Fruit fly (Drosophila melanogaster) whole organism, embryonic: Measurements from ENCODE around the gene CG14015.
A peak's percentile ranks its signal among the peaks of the same experiment; 100 is the strongest.

Experiments used
- Atf3 ChIP-seq: fragments of 200-800 bp; sonication (Bioruptor generic); optimal IDR thresholded peaks from 3 replicates; lab custom pipeline; 2016; ENCODE audit warnings: missing biosample characterization, missing genetic modification characterization
- B-H2 ChIP-seq: fragments of 200-800 bp; sonication (Bioruptor generic); optimal IDR thresholded peaks from 2 replicates; lab custom pipeline; 2018; ENCODE audit warnings: missing biosample characterization, mild to moderate bottlenecking, missing genetic modification characterization
- CG11085 ChIP-seq: fragments of 200-800 bp; sonication (Bioruptor generic); IDR thresholded peaks from 2 replicates; pipeline ENCODE4 v1.3.6; 2022; ENCODE audit warnings: missing biosample characterization, missing genetic modification characterization
- CG11560 ChIP-seq: fragments of 200-800 bp; sonication (Bioruptor generic); IDR thresholded peaks from 3 replicates; pipeline ENCODE4 v1.3.6; 2022; ENCODE audit warnings: missing biosample characterization, missing genetic modification characterization
- CG11696 ChIP-seq: fragments of 200-800 bp; sonication (Bioruptor generic); IDR thresholded peaks from 2 replicates; pipeline ENCODE4 v1.3.6; 2022; ENCODE audit warnings: missing biosample characterization, missing genetic modification characterization
- CG11723 ChIP-seq: fragments of 200-800 bp; sonication (Bioruptor generic); optimal IDR thresholded peaks from 2 replicates; lab custom pipeline; 2017; ENCODE audit warnings: missing biosample characterization, mild to moderate bottlenecking, missing genetic modification characterization
- CG13296 ChIP-seq: fragments of 200-800 bp; sonication (Bioruptor generic); optimal IDR thresholded peaks from 3 replicates; lab custom pipeline; 2018; ENCODE audit warnings: missing biosample characterization, mild to moderate bottlenecking, missing genetic modification characterization
- CG14860 ChIP-seq: fragments of 200-800 bp; sonication (Bioruptor generic); IDR thresholded peaks from 3 replicates; pipeline ENCODE4 v1.3.6; 2022; ENCODE audit warnings: missing biosample characterization, missing genetic modification characterization; ENCODE audit not compliant: partially characterized antibody
- CG14965 ChIP-seq: fragments of 200-800 bp; sonication (Bioruptor generic); optimal IDR thresholded peaks from 2 replicates; lab custom pipeline; 2016; ENCODE audit warnings: missing biosample characterization, missing genetic modification characterization, borderline replicate concordance
- CG16815 ChIP-seq: fragments of 200-800 bp; sonication (Bioruptor generic); optimal IDR thresholded peaks from 3 replicates; lab custom pipeline; 2017; ENCODE audit warnings: missing biosample characterization, mild to moderate bottlenecking, missing genetic modification characterization
- CG3838 ChIP-seq: fragments of 200-800 bp; sonication (Bioruptor generic); optimal IDR thresholded peaks from 3 replicates; lab custom pipeline; 2016; ENCODE audit warnings: missing biosample characterization, missing genetic modification characterization
- CG4617 ChIP-seq: fragments of 200-800 bp; sonication (Bioruptor generic); optimal IDR thresholded peaks from 3 replicates; lab custom pipeline; 2016; ENCODE audit warnings: missing biosample characterization, missing genetic modification characterization, borderline replicate concordance
- CG4707 ChIP-seq: fragments of 200-800 bp; sonication (Bioruptor generic); optimal IDR thresholded peaks from 2 replicates; lab custom pipeline; 2018; ENCODE audit warnings: missing biosample characterization, mild to moderate bottlenecking, missing genetic modification characterization, moderate library complexity
- CG4730 ChIP-seq: fragments of 200-800 bp; sonication (Bioruptor generic); IDR thresholded peaks from 2 replicates; pipeline ENCODE4 v1.3.6; 2022; ENCODE audit warnings: missing biosample characterization, missing genetic modification characterization
- CG6813 ChIP-seq: fragments of 200-800 bp; sonication (Bioruptor generic); optimal IDR thresholded peaks from 2 replicates; lab custom pipeline; 2017; ENCODE audit warnings: missing biosample characterization, missing genetic modification characterization, mild to moderate bottlenecking, moderate library complexity, missing genetic modification reagents
- CG7556 ChIP-seq: fragments of 200-800 bp; sonication (Bioruptor generic); optimal IDR thresholded peaks from 2 replicates; lab custom pipeline; 2017; ENCODE audit warnings: missing biosample characterization, mild to moderate bottlenecking, missing genetic modification characterization
- CG7928 ChIP-seq: fragments of 200-800 bp; sonication (Bioruptor generic); optimal IDR thresholded peaks from 2 replicates; lab custom pipeline; 2017; ENCODE audit warnings: missing biosample characterization, mild to moderate bottlenecking, missing genetic modification characterization
- CG8281 ChIP-seq: fragments of 200-800 bp; sonication (Bioruptor generic); optimal IDR thresholded peaks from 2 replicates; lab custom pipeline; 2018; ENCODE audit warnings: missing biosample characterization, mild to moderate bottlenecking, missing genetic modification characterization, moderate library complexity
- CG9727 ChIP-seq: fragments of 200-800 bp; sonication (Bioruptor generic); optimal IDR thresholded peaks from 3 replicates; lab custom pipeline; 2017; ENCODE audit warnings: missing biosample characterization, mild to moderate bottlenecking, missing genetic modification characterization
- Eip74EF ChIP-seq, 2 experiments: fragments of 200-800 bp in 1 of 2; fragments of >200 bp in 1 of 2; sonication (Bioruptor generic) in 1 of 2; optimal IDR thresholded peaks; 2 replicates each; lab custom pipeline; 2017 to 2019; ENCODE audit warnings: missing biosample characterization in 2 of 2, missing genetic modification characterization in 2 of 2, mild to moderate bottlenecking in 1 of 2, moderate library complexity in 1 of 2
- Fer2 ChIP-seq: fragments of 200-800 bp; sonication (Bioruptor generic); optimal IDR thresholded peaks from 2 replicates; lab custom pipeline; 2018; ENCODE audit warnings: missing biosample characterization, mild to moderate bottlenecking, missing genetic modification characterization, moderate library complexity
- H15 ChIP-seq: fragments of 200-800 bp; sonication (Bioruptor generic); IDR thresholded peaks from 3 replicates; pipeline ENCODE4 v1.3.6; 2022; ENCODE audit warnings: missing biosample characterization, missing genetic modification characterization
- HLHmδ ChIP-seq: fragments of 200-800 bp; sonication (Bioruptor generic); optimal IDR thresholded peaks from 2 replicates; lab custom pipeline; 2018; ENCODE audit warnings: missing biosample characterization, mild to moderate bottlenecking, missing genetic modification characterization, moderate library complexity
- Hand ChIP-seq: fragments of 200-800 bp; sonication (Bioruptor generic); optimal IDR thresholded peaks from 2 replicates; lab custom pipeline; 2017; ENCODE audit warnings: mild to moderate bottlenecking, missing biosample characterization, missing genetic modification reagents, missing genetic modification characterization
- Hr3 ChIP-seq: fragments of 200-800 bp; sonication (Bioruptor generic); optimal IDR thresholded peaks from 3 replicates; lab custom pipeline; 2016; ENCODE audit warnings: missing biosample characterization, missing genetic modification characterization
- Hr51 ChIP-seq, 2 experiments: fragments of 200-800 bp; sonication (Bioruptor generic); optimal IDR thresholded peaks; 2 replicates in 1 of 2; 3 replicates in 1 of 2; lab custom pipeline; 2016 to 2018; ENCODE audit warnings: missing biosample characterization in 2 of 2, missing genetic modification characterization in 2 of 2, mild to moderate bottlenecking in 1 of 2, moderate library complexity in 1 of 2
- Hsf ChIP-seq: fragments of 200-800 bp; sonication (Bioruptor generic); optimal IDR thresholded peaks from 3 replicates; lab custom pipeline; 2016; ENCODE audit warnings: missing biosample characterization, missing genetic modification characterization
- Lim3 ChIP-seq: fragments of 200-800 bp; sonication (Bioruptor generic); IDR thresholded peaks from 2 replicates; pipeline ENCODE4 v1.3.6; 2022; ENCODE audit warnings: missing biosample characterization, missing genetic modification characterization
- Lpt ChIP-seq: fragments of >200 bp; optimal IDR thresholded peaks from 2 replicates; lab custom pipeline; 2018; ENCODE audit warnings: missing biosample characterization, missing genetic modification characterization
- MBD-R2 ChIP-seq: fragments of 200-800 bp; sonication (Bioruptor generic); IDR thresholded peaks from 2 replicates; pipeline ENCODE4 v1.3.6; 2022; ENCODE audit warnings: missing biosample characterization, missing genetic modification characterization
- NK7.1 ChIP-seq: fragments of 200-800 bp; sonication (Bioruptor generic); optimal IDR thresholded peaks from 3 replicates; lab custom pipeline; 2016; ENCODE audit warnings: missing biosample characterization, missing genetic modification characterization
- Stat92E ChIP-seq, 3 experiments: fragments of >200 bp in 2 of 3; fragments of 200-800 bp in 1 of 3; sonication (Bioruptor generic) in 1 of 3; optimal IDR thresholded peaks; 2 replicates each; lab custom pipeline; 2017 to 2019; ENCODE audit warnings: missing biosample characterization in 3 of 3, missing genetic modification characterization in 3 of 3, mild to moderate bottlenecking in 1 of 3, moderate library complexity in 1 of 3
- ab ChIP-seq: fragments of 200-800 bp; sonication (Bioruptor generic); optimal IDR thresholded peaks from 2 replicates; lab custom pipeline; 2016; ENCODE audit warnings: missing biosample characterization, missing genetic modification characterization
- aop ChIP-seq: fragments of 200-800 bp; sonication (Bioruptor generic); IDR thresholded peaks from 2 replicates; pipeline ENCODE4 v1.3.6; 2022; ENCODE audit warnings: missing biosample characterization, missing genetic modification characterization
- ash1 ChIP-seq: fragments of 200-800 bp; sonication (Bioruptor generic); optimal IDR thresholded peaks from 2 replicates; lab custom pipeline; 2018; ENCODE audit warnings: missing biosample characterization, mild to moderate bottlenecking, missing genetic modification characterization
- bbx ChIP-seq: fragments of 200-800 bp; sonication (Bioruptor generic); IDR thresholded peaks from 2 replicates; pipeline ENCODE4 v1.3.6; 2022; ENCODE audit warnings: missing biosample characterization, missing genetic modification characterization; ENCODE audit not compliant: partially characterized antibody
- caup ChIP-seq: fragments of 200-800 bp; sonication (Bioruptor generic); optimal IDR thresholded peaks from 3 replicates; lab custom pipeline; 2017; ENCODE audit warnings: missing biosample characterization, mild to moderate bottlenecking, missing genetic modification characterization, moderate library complexity; ENCODE audit not compliant: severe bottlenecking
- chm ChIP-seq: fragments of 200-800 bp; sonication (Bioruptor generic); IDR thresholded peaks from 2 replicates; pipeline ENCODE4 v1.3.6; 2022; ENCODE audit warnings: missing biosample characterization, missing genetic modification characterization
- crol ChIP-seq: fragments of 200-800 bp; sonication (Bioruptor generic); IDR thresholded peaks from 2 replicates; pipeline ENCODE4 v1.3.6; 2022; ENCODE audit warnings: missing biosample characterization, missing genetic modification characterization
- dmrt11E ChIP-seq: fragments of 200-800 bp; sonication (Bioruptor generic); optimal IDR thresholded peaks from 3 replicates; lab custom pipeline; 2018; ENCODE audit warnings: missing biosample characterization, mild to moderate bottlenecking, missing genetic modification characterization, moderate library complexity
- dysf ChIP-seq: fragments of 200-800 bp; sonication (Bioruptor generic); IDR thresholded peaks from 3 replicates; pipeline ENCODE4 v1.3.6; 2022; ENCODE audit warnings: missing biosample characterization, missing genetic modification characterization
- ems ChIP-seq: fragments of 200-800 bp; sonication (Bioruptor generic); optimal IDR thresholded peaks from 3 replicates; lab custom pipeline; 2016; ENCODE audit warnings: missing biosample characterization, missing genetic modification characterization
- hbn ChIP-seq: fragments of 200-800 bp; sonication (Bioruptor generic); IDR thresholded peaks from 2 replicates; pipeline ENCODE4 v1.3.6; 2022; ENCODE audit warnings: missing biosample characterization, missing genetic modification characterization; ENCODE audit not compliant: partially characterized antibody
- knrl ChIP-seq: fragments of 200-800 bp; sonication (Bioruptor generic); IDR thresholded peaks from 3 replicates; pipeline ENCODE4 v1.3.6; 2022; ENCODE audit warnings: missing biosample characterization, missing genetic modification characterization; ENCODE audit not compliant: partially characterized antibody
- luna ChIP-seq: fragments of 200-800 bp; sonication (Bioruptor generic); optimal IDR thresholded peaks from 2 replicates; lab custom pipeline; 2016; ENCODE audit warnings: missing biosample characterization, missing genetic modification characterization
- rib ChIP-seq: fragments of 200-800 bp; sonication (Bioruptor generic); IDR thresholded peaks from 2 replicates; pipeline ENCODE4 v1.3.6; 2022; ENCODE audit warnings: missing biosample characterization, missing genetic modification characterization
- tup ChIP-seq: fragments of 200-800 bp; sonication (Bioruptor generic); optimal IDR thresholded peaks from 2 replicates; lab custom pipeline; 2016; ENCODE audit warnings: missing biosample characterization, mild to moderate bottlenecking, missing genetic modification characterization, moderate library complexity
- zen ChIP-seq: fragments of 200-800 bp; sonication (Bioruptor generic); optimal IDR thresholded peaks from 3 replicates; lab custom pipeline; 2018; ENCODE audit warnings: missing biosample characterization, mild to moderate bottlenecking, missing genetic modification characterization, moderate library complexity

CG14015 gene

DNA sequence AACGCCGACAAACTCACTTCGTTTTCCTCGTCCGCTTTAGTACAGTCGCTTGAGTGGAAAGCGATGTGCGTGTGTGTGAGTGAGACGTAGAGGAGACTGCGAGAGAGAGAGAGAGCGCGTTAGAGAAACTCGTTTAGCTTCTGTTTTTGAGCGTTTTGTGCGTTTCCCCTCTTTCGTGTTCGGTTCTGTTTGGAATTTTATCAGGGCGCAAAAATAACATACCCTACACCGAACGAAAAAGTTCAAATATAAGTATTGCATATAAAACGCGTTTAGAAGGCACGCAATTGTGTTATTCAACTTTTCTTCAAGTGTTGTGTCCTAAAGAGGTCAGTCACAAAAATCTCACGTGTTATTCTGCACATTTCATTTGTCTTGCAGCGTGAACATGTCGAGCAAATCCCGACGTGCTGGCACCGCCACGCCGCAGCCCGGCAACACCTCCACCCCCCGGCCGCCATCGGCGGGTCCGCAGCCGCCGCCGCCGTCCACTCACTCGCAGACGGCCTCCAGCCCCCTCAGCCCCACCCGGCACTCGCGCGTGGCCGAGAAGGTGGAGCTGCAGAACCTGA is 4.0 kb upstream of the CG14015 start (continued):
- TF ChIP-seq NK7.1 (GFP tag; lab: Kevin White, UChicago): no peak
- peak; percentile 15 for TF ChIP-seq ab
- TF ChIP-seq tup (GFP tag; lab: Kevin White, UChicago): no peak
- no peak for TF ChIP-seq dmrt11E (tag; lab: Kevin White, UChicago)
- peak; percentile 36; the same call in 1 of the 2 replicates for TF ChIP-seq chm (GFP tag; lab: Robert Waterston, UW)
- TF ChIP-seq Hr3 (GFP tag; lab: Kevin White, UChicago): peak; percentile 50
- no peak for TF ChIP-seq CG11560 (tag; lab: Robert Waterston, UW)
- peak in 1 of 2 experiments; percentile 7 for TF ChIP-seq Hr51 (GFP tag; optimal IDR thresholded peaks at IDR 0.05; lab: Kevin White, UChicago)
- no peak for TF ChIP-seq zen (tag; lab: Kevin White, UChicago)
- TF ChIP-seq caup (GFP tag; lab: Kevin White, UChicago): peak; percentile 66
- TF ChIP-seq CG7556: peak; percentile 44
- no peak for TF ChIP-seq CG11723 (GFP tag; lab: Kevin White, UChicago)
- TF ChIP-seq HLHmδ (GFP tag; lab: Kevin White, UChicago): no peak
- TF ChIP-seq Lim3 (GFP tag; lab: Robert Waterston, UW): no peak
- TF ChIP-seq CG13296 (GFP tag; lab: Kevin White, UChicago): peak; percentile 26
- TF ChIP-seq CG9727 (GFP tag; lab: Kevin White, UChicago): peak; percentile 53
- TF ChIP-seq Fer2 (tag; lab: Kevin White, UChicago): no peak
- no peak for TF ChIP-seq CG4730 (GFP tag; lab: Robert Waterston, UW)
- peak; percentile 49; the same call in 1 of the 3 replicates for TF ChIP-seq H15 (GFP tag; lab: Robert Waterston, UW)
- no peak for TF ChIP-seq CG7928
- TF ChIP-seq bbx (GFP tag; lab: Robert Waterston, UW): peak; percentile 34; the same call in 1 of the 2 replicates
- peak; percentile 71; the same call in 2 of the 3 replicates for TF ChIP-seq dysf (GFP tag; lab: Robert Waterston, UW)
- peak; percentile 1 for TF ChIP-seq ash1 (GFP tag; lab: Kevin White, UChicago)
- peak; percentile 61 for TF ChIP-seq CG6813 (GFP tag; lab: Kevin White, UChicago)
- TF ChIP-seq CG14860 (GFP tag; lab: Robert Waterston, UW): no peak
- no peak; the same call in 1 of the 2 replicates for TF ChIP-seq rib (GFP tag; lab: Robert Waterston, UW)
- TF ChIP-seq aop: no peak
- TF ChIP-seq CG14965 (GFP tag; lab: Kevin White, UChicago): no peak
- no peak for TF ChIP-seq luna (GFP tag; lab: Kevin White, UChicago)
- TF ChIP-seq Lpt (GFP tag; lab: Kevin White, UChicago): no peak
- no peak for TF ChIP-seq Stat92E (GFP tag; optimal IDR thresholded peaks at IDR 0.05; lab: Kevin White, UChicago)
- TF ChIP-seq CG8281 (tag; lab: Kevin White, UChicago): no peak
- TF ChIP-seq crol (GFP tag; lab: Robert Waterston, UW): peak; percentile 95
- TF ChIP-seq ems: no peak
- TF ChIP-seq CG11696: 0 out of 2 replicates have a peak, but pooled peaks have one; percentile 23
- no peak for TF ChIP-seq CG3838 (GFP tag; lab: Kevin White, UChicago)
- TF ChIP-seq B-H2 (GFP tag; lab: Kevin White, UChicago): peak; percentile 5
- peak; percentile 35 for TF ChIP-seq Hand (GFP tag; lab: Kevin White, UChicago)
- no peak for TF ChIP-seq CG11085 (GFP tag; lab: Robert Waterston, UW)
- peak in 1 of 2 experiments; percentile 22 for TF ChIP-seq Eip74EF (GFP tag; optimal IDR thresholded peaks at IDR 0.05; lab: Kevin White, UChicago)
- no peak for TF ChIP-seq Atf3 (GFP tag; lab: Kevin White, UChicago)
- TF ChIP-seq hbn: no peak; the same call in 1 of the 2 replicates
- TF ChIP-seq MBD-R2 (GFP tag; lab: Robert Waterston, UW): peak; percentile 25; the same call in 1 of the 2 replicates
- TF ChIP-seq knrl: no peak
- TF ChIP-seq CG16815 (GFP tag; lab: Kevin White, UChicago): no peak
- no peak for TF ChIP-seq CG4617 (GFP tag; lab: Kevin White, UChicago)
- TF ChIP-seq Hsf (GFP tag; lab: Kevin White, UChicago): peak; percentile 55
- TF ChIP-seq CG4707: no peak
